Worm (Caenorhabditis elegans) whole organism, late embryonic: ENCODE measurements around the gene srx-90.

Experiments used
- F13H6.1 ChIP-seq: sonication (generic microtip); optimal IDR thresholded peaks from 2 replicates; lab custom pipeline; 2016; ENCODE audit warnings: missing genetic modification characterization, missing compliant biosample characterization
- ahr-1 ChIP-seq: sonication (generic microtip); optimal IDR thresholded peaks from 2 replicates; lab custom pipeline; 2016; ENCODE audit warnings: missing genetic modification characterization, missing compliant biosample characterization
- ama-1 ChIP-seq: fragments of 150-350 bp; optimal IDR thresholded peaks from 2 replicates; lab custom pipeline; 2014
- ceh-18 ChIP-seq: sonication (generic microtip); optimal IDR thresholded peaks from 2 replicates; lab custom pipeline; 2016; ENCODE audit warnings: missing genetic modification characterization, missing compliant biosample characterization
- ceh-9 ChIP-seq: sonication (generic microtip); optimal IDR thresholded peaks from 2 replicates; lab custom pipeline; 2016; ENCODE audit warnings: mild to moderate bottlenecking, missing genetic modification characterization, inconsistent platforms, missing compliant biosample characterization
- ets-4 ChIP-seq: sonication (generic microtip); optimal IDR thresholded peaks from 2 replicates; lab custom pipeline; 2016; ENCODE audit warnings: missing genetic modification characterization, missing compliant biosample characterization
- hlh-8 ChIP-seq: sonication (generic microtip); optimal IDR thresholded peaks from 2 replicates; lab custom pipeline; 2016; ENCODE audit warnings: missing genotype, missing genetic modification characterization, missing compliant biosample characterization
- mec-3 ChIP-seq: sonication (generic microtip); optimal IDR thresholded peaks from 2 replicates; lab custom pipeline; 2016; ENCODE audit warnings: borderline replicate concordance, missing genetic modification characterization, missing compliant biosample characterization
- nfya-1 ChIP-seq: sonication (generic microtip); optimal IDR thresholded peaks from 2 replicates; lab custom pipeline; 2017; ENCODE audit warnings: missing genetic modification characterization, mild to moderate bottlenecking, missing compliant biosample characterization, antibody characterized with exemption, moderate library complexity
- nhr-11 ChIP-seq: fragments of 150-350 bp; optimal IDR thresholded peaks from 2 replicates; lab custom pipeline; 2014; ENCODE audit warnings: missing biosample characterization, missing genetic modification characterization
- pax-1 ChIP-seq: fragments of 150-350 bp; optimal IDR thresholded peaks from 2 replicates; lab custom pipeline; 2014; ENCODE audit warnings: missing biosample characterization, missing genetic modification characterization
- pros-1 ChIP-seq: fragments of 150-350 bp; optimal IDR thresholded peaks from 2 replicates; lab custom pipeline; 2014; ENCODE audit warnings: missing biosample characterization, missing genetic modification reagents, missing genetic modification characterization
- ttx-3 ChIP-seq: sonication (generic microtip); optimal IDR thresholded peaks from 2 replicates; lab custom pipeline; 2016; ENCODE audit warnings: missing genetic modification reagents, missing genetic modification characterization, missing compliant biosample characterization
- unc-42 ChIP-seq: sonication (generic microtip); optimal IDR thresholded peaks from 2 replicates; lab custom pipeline; 2016; ENCODE audit warnings: missing genotype, missing genetic modification characterization, missing compliant biosample characterization

- TF ChIP-seq F13H6.1 (tag; lab: Kevin White, UChicago) (no peak), ahr-1 (tag; lab: Kevin White, UChicago) (no peak), nfya-1 (no peak), pros-1 (tag; lab: Kevin White, UChicago) (no peak), ama-1 (lab: Kevin White, UChicago) (no peak), pax-1 (tag; lab: Kevin White, UChicago) (no peak), hlh-8 (tag; lab: Kevin White, UChicago) (no peak), unc-42 (tag; lab: Kevin White, UChicago) (no peak), mec-3 (no peak), ets-4 (tag; lab: Kevin White, UChicago) (no peak), nhr-11 (no peak), ttx-3 (tag; lab: Kevin White, UChicago) (no peak), ceh-9 (tag; lab: Kevin White, UChicago) (no peak), ceh-18 (no peak)
Observed at ce11 chrV:11583212-11583611, 2.3 kb downstream of the srx-90 start, which contains the start of gene srx-88.
